Worm (Caenorhabditis elegans) whole organism, L2 larva: ENCODE results near the gene C08H9.18.

Source experiments
- R02D3.7 ChIP-seq: fragments of 150-350 bp; optimal IDR thresholded peaks from 2 replicates; lab custom pipeline; 2014; ENCODE audit warnings: missing biosample characterization, missing genetic modification characterization
- Y55F3AM.14 ChIP-seq: fragments of 200-800 bp; sonication (Bioruptor generic); optimal IDR thresholded peaks from 2 replicates; lab custom pipeline; 2018; ENCODE audit warnings: mild to moderate bottlenecking, missing genetic modification characterization, missing compliant biosample characterization
- alr-1 ChIP-seq: fragments of 150-350 bp; optimal IDR thresholded peaks from 2 replicates; lab custom pipeline; 2014; ENCODE audit warnings: missing biosample characterization, missing genetic modification characterization
- ama-1 ChIP-seq: fragments of 150-350 bp; optimal IDR thresholded peaks from 2 replicates; lab custom pipeline; 2018; ENCODE audit warnings: inconsistent platforms
- ceh-16 ChIP-seq: fragments of 150-350 bp; optimal IDR thresholded peaks from 2 replicates; lab custom pipeline; 2014; ENCODE audit warnings: missing biosample characterization, missing genetic modification characterization
- ceh-82 ChIP-seq: fragments of 150-350 bp; optimal IDR thresholded peaks from 2 replicates; lab custom pipeline; 2014; ENCODE audit warnings: missing biosample characterization, missing genetic modification characterization
- elt-1 ChIP-seq: fragments of 150-350 bp; optimal IDR thresholded peaks from 2 replicates; lab custom pipeline; 2014; ENCODE audit warnings: missing biosample characterization, missing genetic modification characterization
- fos-1 ChIP-seq: fragments of 150-350 bp; optimal IDR thresholded peaks from 2 replicates; lab custom pipeline; 2014; ENCODE audit warnings: missing biosample characterization, missing genetic modification characterization
- lin-39 ChIP-seq: fragments of 150-350 bp; optimal IDR thresholded peaks from 2 replicates; lab custom pipeline; 2014; ENCODE audit warnings: missing biosample characterization, missing genetic modification reagents, missing genetic modification characterization
- mab-5 ChIP-seq: fragments of 150-350 bp; optimal IDR thresholded peaks from 2 replicates; lab custom pipeline; 2014; ENCODE audit warnings: missing biosample characterization, missing genetic modification characterization
- nhr-11 ChIP-seq: fragments of 150-350 bp; optimal IDR thresholded peaks from 2 replicates; lab custom pipeline; 2014; ENCODE audit warnings: missing biosample characterization, missing genetic modification characterization
- nhr-23 ChIP-seq: fragments of 150-350 bp; optimal IDR thresholded peaks from 2 replicates; lab custom pipeline; 2014; ENCODE audit warnings: missing biosample characterization, missing genetic modification reagents, missing genetic modification characterization
- skn-1 ChIP-seq: sonication (generic microtip); optimal IDR thresholded peaks from 2 replicates; lab custom pipeline; 2017; ENCODE audit warnings: missing biosample characterization, missing genetic modification characterization
- unc-62 ChIP-seq: fragments of 150-350 bp; optimal IDR thresholded peaks from 2 replicates; lab custom pipeline; 2014; ENCODE audit warnings: missing biosample characterization, missing genetic modification reagents, missing genetic modification characterization

DNA sequence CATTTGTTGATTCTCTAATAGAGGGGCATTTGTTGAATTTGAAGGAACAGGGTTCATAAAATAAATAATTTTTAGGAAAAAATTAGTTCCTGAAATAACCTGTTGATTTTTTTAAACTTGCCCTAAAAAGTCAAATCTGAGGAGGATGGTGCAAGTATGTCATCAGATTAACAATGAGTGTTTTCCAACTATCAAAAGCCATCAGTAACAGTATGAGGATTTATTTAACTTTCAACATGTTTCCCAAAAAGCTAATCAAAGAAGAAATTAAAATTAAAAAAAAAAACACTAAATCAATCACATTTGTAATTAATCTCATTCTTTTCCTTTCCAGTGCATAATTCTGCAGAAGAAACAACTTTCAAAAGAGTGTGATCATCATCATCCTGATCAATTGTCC lies 2.5 kb downstream of the C08H9.18 start, which contains the start of gene chil-5:
- TF ChIP-seq fos-1 (tag; lab: Kevin White, UChicago) (no peak), skn-1 (tag; lab: Kevin White, UChicago) (no peak), alr-1 (tag; lab: Kevin White, UChicago) (no peak), nhr-23 (tag; lab: Kevin White, UChicago) (no peak), mab-5 (no peak), lin-39 (no peak), unc-62 (GFP tag; lab: Kevin White, UChicago) (no peak), ceh-82 (no peak), Y55F3AM.14 (GFP tag; lab: Kevin White, UChicago) (no peak), nhr-11 (no peak), ceh-16 (tag; lab: Kevin White, UChicago) (no peak), R02D3.7 (tag; lab: Kevin White, UChicago) (no peak), elt-1 (tag; lab: Kevin White, UChicago) (no peak), ama-1 (lab: Kevin White, UChicago) (no peak)
